Fruit fly (Drosophila melanogaster) whole organism, prepupa: ENCODE results near the gene CG9098.
A peak's percentile ranks its signal among the peaks of the same experiment; 100 is the strongest.

ENCODE experiments used
- Blimp-1 ChIP-seq: fragments of 200-800 bp; sonication (Bioruptor generic); optimal IDR thresholded peaks from 3 replicates; lab custom pipeline; 2017; ENCODE audit warnings: missing biosample characterization, missing genetic modification characterization, mild to moderate bottlenecking, moderate library complexity, missing genetic modification reagents
- CG10669 ChIP-seq: fragments of 200-800 bp; sonication (Bioruptor generic); optimal IDR thresholded peaks from 3 replicates; lab custom pipeline; 2018; ENCODE audit warnings: missing biosample characterization, mild to moderate bottlenecking, missing genetic modification characterization, moderate library complexity
- CG11294 ChIP-seq: fragments of 200-800 bp; sonication (Bioruptor generic); IDR thresholded peaks from 2 replicates; pipeline ENCODE4 v1.3.6; 2022; ENCODE audit warnings: missing biosample characterization, missing genetic modification characterization
- CG11762 ChIP-seq: fragments of 200-800 bp; sonication (Bioruptor generic); optimal IDR thresholded peaks from 3 replicates; lab custom pipeline; 2016; ENCODE audit warnings: missing biosample characterization, missing genetic modification characterization; ENCODE audit not compliant: insufficient read depth
- CG11902 ChIP-seq: fragments of 200-800 bp; sonication (Bioruptor generic); optimal IDR thresholded peaks from 3 replicates; lab custom pipeline; 2016; ENCODE audit warnings: missing biosample characterization, missing genetic modification characterization
- CG15336 ChIP-seq: fragments of 200-800 bp; sonication (Bioruptor generic); IDR thresholded peaks from 2 replicates; pipeline ENCODE4 v1.3.6; 2022; ENCODE audit warnings: missing biosample characterization, missing genetic modification characterization
- CG16779 ChIP-seq: fragments of 200-800 bp; sonication (Bioruptor generic); optimal IDR thresholded peaks from 3 replicates; lab custom pipeline; 2017; ENCODE audit warnings: missing biosample characterization, mild to moderate bottlenecking, missing genetic modification characterization
- CG3032 ChIP-seq: fragments of 200-800 bp; optimal IDR thresholded peaks from 2 replicates; lab custom pipeline; 2019; ENCODE audit warnings: missing biosample characterization, mild to moderate bottlenecking, missing genetic modification characterization, moderate library complexity
- CG31627 ChIP-seq: fragments of 200-800 bp; sonication (Bioruptor generic); optimal IDR thresholded peaks from 3 replicates; lab custom pipeline; 2016; ENCODE audit warnings: missing biosample characterization, missing genetic modification characterization
- CG32006 ChIP-seq: fragments of 200-800 bp; sonication (Bioruptor generic); optimal IDR thresholded peaks from 3 replicates; lab custom pipeline; 2017; ENCODE audit warnings: missing biosample characterization, mild to moderate bottlenecking, missing genetic modification characterization
- CG3919 ChIP-seq: fragments of 200-800 bp; sonication (Bioruptor generic); optimal IDR thresholded peaks from 3 replicates; lab custom pipeline; 2016; ENCODE audit warnings: missing biosample characterization, missing genetic modification characterization
- CG6163 ChIP-seq: fragments of 200-800 bp; sonication (Bioruptor generic); IDR thresholded peaks from 3 replicates; pipeline ENCODE4 v1.3.6; 2022; ENCODE audit warnings: missing biosample characterization, missing genetic modification characterization
- CG6276 ChIP-seq: fragments of 200-800 bp; sonication (Bioruptor generic); optimal IDR thresholded peaks from 2 replicates; lab custom pipeline; 2017; ENCODE audit warnings: missing biosample characterization, mild to moderate bottlenecking, missing genetic modification characterization
- CG6792 ChIP-seq: fragments of 200-800 bp; sonication (Bioruptor generic); optimal IDR thresholded peaks from 3 replicates; lab custom pipeline; 2016; ENCODE audit warnings: missing biosample characterization, missing genetic modification characterization
- CG6808 ChIP-seq: fragments of 200-800 bp; sonication (Bioruptor generic); optimal IDR thresholded peaks from 3 replicates; lab custom pipeline; 2017; ENCODE audit warnings: missing biosample characterization, missing genetic modification characterization, mild to moderate bottlenecking, moderate library complexity, missing genetic modification reagents
- CG7368 ChIP-seq: fragments of 200-800 bp; sonication (Bioruptor generic); optimal IDR thresholded peaks from 3 replicates; lab custom pipeline; 2016; ENCODE audit warnings: missing biosample characterization, missing genetic modification characterization
- CG8119 ChIP-seq: fragments of 200-800 bp; sonication (Bioruptor generic); IDR thresholded peaks from 3 replicates; pipeline ENCODE4 v1.3.6; 2022; ENCODE audit warnings: missing biosample characterization, missing genetic modification characterization
- CG8632 ChIP-seq: fragments of 200-800 bp; sonication (Bioruptor generic); optimal IDR thresholded peaks from 3 replicates; lab custom pipeline; 2016; ENCODE audit warnings: missing biosample characterization, missing genetic modification characterization
- CG9139 ChIP-seq: fragments of 200-800 bp; sonication (Bioruptor generic); optimal IDR thresholded peaks from 3 replicates; lab custom pipeline; 2017; ENCODE audit warnings: missing biosample characterization, mild to moderate bottlenecking, missing genetic modification characterization
- Eip75B ChIP-seq: fragments of 200-800 bp; sonication (Bioruptor generic); optimal IDR thresholded peaks from 3 replicates; lab custom pipeline; 2016; ENCODE audit warnings: missing biosample characterization, missing genetic modification characterization
- Eip78C ChIP-seq: fragments of 200-800 bp; sonication (Bioruptor generic); peaks from one replicate; lab custom pipeline; 2016; ENCODE audit warnings: missing biosample characterization, missing genetic modification characterization
- Eip93F ChIP-seq: fragments of 200-800 bp; sonication (Bioruptor generic); optimal IDR thresholded peaks from 2 replicates; lab custom pipeline; 2016; ENCODE audit warnings: missing biosample characterization, mild to moderate bottlenecking, missing genetic modification characterization
- Ets21C ChIP-seq: fragments of 200-800 bp; sonication (Bioruptor generic); optimal IDR thresholded peaks from 3 replicates; lab custom pipeline; 2016; ENCODE audit warnings: missing biosample characterization, missing genetic modification characterization
- Gug ChIP-seq: fragments of 200-800 bp; sonication (Bioruptor generic); IDR thresholded peaks from 2 replicates; pipeline ENCODE4 v1.3.6; 2022; ENCODE audit warnings: missing biosample characterization, missing genetic modification characterization
- Hr38 ChIP-seq: sonication (Bioruptor generic); optimal IDR thresholded peaks from 2 replicates; lab custom pipeline; 2016; ENCODE audit warnings: missing biosample characterization, missing genetic modification characterization
- Hr39 ChIP-seq: fragments of 200-800 bp; sonication (Bioruptor generic); optimal IDR thresholded peaks from 2 replicates; lab custom pipeline; 2016; ENCODE audit warnings: missing biosample characterization, missing genetic modification characterization
- Hr4 ChIP-seq: fragments of 200-800 bp; sonication (Bioruptor generic); optimal IDR thresholded peaks from 3 replicates; lab custom pipeline; 2016; ENCODE audit warnings: missing biosample characterization, missing genetic modification characterization
- Lpt ChIP-seq: fragments of 200-800 bp; sonication (Bioruptor generic); optimal IDR thresholded peaks from 3 replicates; lab custom pipeline; 2016; ENCODE audit warnings: missing biosample characterization, missing genetic modification characterization
- OdsH ChIP-seq: fragments of 200-800 bp; sonication (Bioruptor generic); optimal IDR thresholded peaks from 3 replicates; lab custom pipeline; 2016; ENCODE audit warnings: missing biosample characterization, missing genetic modification characterization
- Sox102F ChIP-seq: fragments of 200-800 bp; sonication (Bioruptor generic); optimal IDR thresholded peaks from 2 replicates; lab custom pipeline; 2016; ENCODE audit warnings: missing biosample characterization, mild to moderate bottlenecking, missing genetic modification characterization
- achi ChIP-seq: fragments of 200-800 bp; sonication (Bioruptor generic); optimal IDR thresholded peaks from 3 replicates; lab custom pipeline; 2016; ENCODE audit warnings: missing biosample characterization, missing genetic modification characterization
- acj6 ChIP-seq: fragments of 200-800 bp; sonication (Bioruptor generic); optimal IDR thresholded peaks from 3 replicates; lab custom pipeline; 2016; ENCODE audit warnings: missing biosample characterization, missing genetic modification characterization
- eg ChIP-seq: fragments of 200-800 bp; sonication (Bioruptor generic); IDR thresholded peaks from 3 replicates; pipeline ENCODE4 v1.3.6; 2022; ENCODE audit warnings: missing biosample characterization, missing genetic modification characterization
- esn ChIP-seq: fragments of 200-800 bp; sonication (Bioruptor generic); optimal IDR thresholded peaks from 2 replicates; lab custom pipeline; 2016; ENCODE audit warnings: missing biosample characterization, mild to moderate bottlenecking, missing genetic modification characterization, moderate library complexity
- fd59A ChIP-seq: fragments of 200-800 bp; sonication (Bioruptor generic); optimal IDR thresholded peaks from 2 replicates; lab custom pipeline; 2017; ENCODE audit warnings: missing biosample characterization, mild to moderate bottlenecking, missing genetic modification characterization, missing genetic modification reagents
- fd85E ChIP-seq: fragments of 200-800 bp; sonication (Bioruptor generic); optimal IDR thresholded peaks from 3 replicates; lab custom pipeline; 2016; ENCODE audit warnings: missing biosample characterization, missing genetic modification characterization
- fkh ChIP-seq: fragments of 200-800 bp; sonication (Bioruptor generic); optimal IDR thresholded peaks from 3 replicates; lab custom pipeline; 2017; ENCODE audit warnings: missing biosample characterization, mild to moderate bottlenecking, missing genetic modification characterization, moderate library complexity
- lz ChIP-seq: fragments of 200-800 bp; sonication (Bioruptor generic); optimal IDR thresholded peaks from 3 replicates; lab custom pipeline; 2016; ENCODE audit warnings: missing biosample characterization, missing genetic modification characterization
- net ChIP-seq: fragments of 200-800 bp; sonication (Bioruptor generic); optimal IDR thresholded peaks from 3 replicates; lab custom pipeline; 2016; ENCODE audit warnings: missing biosample characterization, missing genetic modification characterization
- pdm3 ChIP-seq: fragments of 200-800 bp; sonication (Bioruptor generic); optimal IDR thresholded peaks from 3 replicates; lab custom pipeline; 2016; ENCODE audit warnings: missing biosample characterization, missing genetic modification characterization
- salr ChIP-seq, 2 experiments: fragments of 200-800 bp; sonication (Bioruptor generic); optimal IDR thresholded peaks; 3 replicates each; lab custom pipeline; 2016 to 2018; ENCODE audit warnings: missing biosample characterization in 2 of 2, missing genetic modification characterization in 2 of 2, mild to moderate bottlenecking in 1 of 2
- spab ChIP-seq: fragments of 200-800 bp; sonication (Bioruptor generic); optimal IDR thresholded peaks from 2 replicates; lab custom pipeline; 2017; ENCODE audit warnings: missing biosample characterization, mild to moderate bottlenecking, missing genetic modification characterization, missing genetic modification reagents
- svp ChIP-seq: fragments of 200-800 bp; sonication (Bioruptor generic); peaks from one replicate; lab custom pipeline; 2016; ENCODE audit warnings: missing biosample characterization, missing genetic modification characterization
- vri ChIP-seq: fragments of 200-800 bp; sonication (Bioruptor generic); optimal IDR thresholded peaks from 3 replicates; lab custom pipeline; 2016; ENCODE audit warnings: missing biosample characterization, mild to moderate bottlenecking, missing genetic modification characterization

The CG9098 gene

DNA sequence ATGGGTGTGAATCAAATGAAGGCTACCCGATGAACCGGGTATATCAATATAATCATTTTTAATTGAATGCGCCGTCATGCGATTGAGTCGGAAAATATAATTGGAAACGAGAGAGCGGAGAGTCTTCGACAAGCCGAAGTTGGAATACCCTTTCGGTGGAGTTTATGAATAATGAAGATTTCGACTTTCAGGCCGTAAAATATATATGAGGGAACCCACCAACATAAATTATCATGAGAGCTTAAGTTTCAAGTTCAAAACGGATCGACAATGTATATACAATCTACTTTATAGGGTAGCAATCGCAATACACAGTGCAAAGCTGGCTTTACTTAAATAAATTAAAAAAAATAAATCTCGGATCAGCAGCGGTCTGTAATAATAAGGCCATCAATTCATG is 19.7 kb upstream of the CG9098 start (continued):
- TF ChIP-seq spab (GFP tag; lab: Kevin White, UChicago) (peak; percentile 49), Blimp-1 (GFP tag; lab: Kevin White, UChicago) (no peak), CG6276 (GFP tag; lab: Kevin White, UChicago) (no peak), fd85E (GFP tag; lab: Kevin White, UChicago) (no peak), vri (GFP tag; lab: Kevin White, UChicago) (no peak), CG3032 (peak; percentile 61), pdm3 (peak; percentile 36), CG11902 (GFP tag; lab: Kevin White, UChicago) (peak; percentile 8), CG7368 (GFP tag; lab: Kevin White, UChicago) (no peak), CG3919 (GFP tag; lab: Kevin White, UChicago) (no peak), CG32006 (GFP tag; lab: Kevin White, UChicago) (peak; percentile 49), fd59A (peak; percentile 10), Lpt (GFP tag; lab: Kevin White, UChicago) (no peak), Eip75B (peak; percentile 48), svp (GFP tag; lab: Kevin White, UChicago) (peak; percentile 91), Ets21C (no peak)

DNA sequence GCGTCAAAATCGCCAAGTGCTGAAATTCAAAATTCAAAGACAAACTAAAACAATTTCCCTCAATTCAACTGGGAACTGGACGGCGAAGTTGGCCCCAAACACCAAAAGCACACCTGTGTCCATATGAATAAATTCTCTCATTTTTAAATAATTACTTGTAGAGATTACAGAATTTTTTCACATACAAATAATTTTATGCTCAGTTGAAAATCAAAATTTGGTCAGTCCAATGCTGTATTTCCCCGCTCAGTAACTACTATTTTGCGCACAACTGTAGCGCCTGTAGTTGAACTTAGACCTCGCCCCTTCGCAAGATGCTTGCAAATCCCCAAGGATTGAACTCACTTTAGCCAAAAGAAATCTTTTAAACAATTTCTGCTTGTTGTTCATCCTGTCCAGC is 16.6 kb upstream of the CG9098 start:
- TF ChIP-seq CG10669 (GFP tag; lab: Kevin White, UChicago), result no peak
- no peak for TF ChIP-seq CG6792 (GFP tag; lab: Kevin White, UChicago)
- TF ChIP-seq CG3919 (GFP tag; lab: Kevin White, UChicago), result peak; percentile 5
- TF ChIP-seq Hr4 (GFP tag; lab: Kevin White, UChicago), result peak; percentile 34
- TF ChIP-seq salr (GFP tag; optimal IDR thresholded peaks at IDR 0.05; lab: Kevin White, UChicago), result no peak
- peak; percentile 44; the same call in 2 of the 3 replicates for TF ChIP-seq CG8119 (GFP tag; lab: Robert Waterston, UW)
- no peak for TF ChIP-seq Eip93F (GFP tag; lab: Kevin White, UChicago)
- TF ChIP-seq Sox102F (GFP tag; lab: Kevin White, UChicago), result no peak
- peak; percentile 2 for TF ChIP-seq pdm3
- TF ChIP-seq achi (GFP tag; lab: Kevin White, UChicago), result peak; percentile 18
- TF ChIP-seq CG11762 (GFP tag; lab: Kevin White, UChicago), result no peak
- no peak for TF ChIP-seq CG8632
- no peak for TF ChIP-seq CG3032
- peak; percentile 44; the same call in 1 of the 2 replicates for TF ChIP-seq CG15336 (GFP tag; lab: Robert Waterston, UW)
- TF ChIP-seq lz (GFP tag; lab: Kevin White, UChicago), result no peak
- no peak for TF ChIP-seq CG16779 (tag; lab: Kevin White, UChicago)
- no peak for TF ChIP-seq OdsH (GFP tag; lab: Kevin White, UChicago)
- TF ChIP-seq fkh, result no peak
- peak; percentile 15 for TF ChIP-seq Hr39
- TF ChIP-seq CG6163, result peak; percentile 21; the same call in 1 of the 3 replicates
- no peak for TF ChIP-seq spab (GFP tag; lab: Kevin White, UChicago)
- no peak for TF ChIP-seq CG9139
- no peak for TF ChIP-seq Gug
- TF ChIP-seq net, result no peak
- TF ChIP-seq Eip78C (GFP tag; lab: Kevin White, UChicago), result peak; percentile 47
- peak; percentile 37 for TF ChIP-seq CG32006 (GFP tag; lab: Kevin White, UChicago)
- no peak for TF ChIP-seq CG6808 (GFP tag; lab: Kevin White, UChicago)
- peak; percentile 74 for TF ChIP-seq svp (GFP tag; lab: Kevin White, UChicago)
- no peak for TF ChIP-seq CG11294 (GFP tag; lab: Robert Waterston, UW)
- TF ChIP-seq acj6 (GFP tag; lab: Kevin White, UChicago), result peak; percentile 24
- TF ChIP-seq esn (GFP tag; lab: Kevin White, UChicago), result peak; percentile 1
- TF ChIP-seq CG31627 (GFP tag; lab: Kevin White, UChicago), result peak; percentile 7
- TF ChIP-seq eg (GFP tag; lab: Robert Waterston, UW), result peak; percentile 39; the same call in 1 of the 3 replicates
- no peak for TF ChIP-seq Hr38 (GFP tag; lab: Kevin White, UChicago)
- no peak for TF ChIP-seq CG7368 (GFP tag; lab: Kevin White, UChicago)
